Worm (Caenorhabditis elegans) whole organism, dauer: ENCODE data around the gene pfs-2.

Source experiments
- unc-62 ChIP-seq: sonication (generic microtip); optimal IDR thresholded peaks from 2 replicates; lab custom pipeline; 2017; ENCODE audit warnings: missing biosample characterization, missing genetic modification reagents, missing genetic modification characterization

The pfs-2 gene

ce11 chrII:14408312-14408711, 50.1 kb downstream of the pfs-2 start, which contains the start of gene F26H11.4:
F26H11.4 (plus strand) TSS chrII:14408612.
- no peak for TF ChIP-seq unc-62

ce11 chrII:14410768-14411167, 52.6 kb downstream of the pfs-2 start, which contains the start of gene dsb-2:
dsb-2 (plus strand) TSS chrII:14411095.
- no peak for TF ChIP-seq unc-62
